Worm (Caenorhabditis elegans): ENCODE measurements around the gene Y55B1BR.8.

Y55B1BR.8 gene

DNA sequence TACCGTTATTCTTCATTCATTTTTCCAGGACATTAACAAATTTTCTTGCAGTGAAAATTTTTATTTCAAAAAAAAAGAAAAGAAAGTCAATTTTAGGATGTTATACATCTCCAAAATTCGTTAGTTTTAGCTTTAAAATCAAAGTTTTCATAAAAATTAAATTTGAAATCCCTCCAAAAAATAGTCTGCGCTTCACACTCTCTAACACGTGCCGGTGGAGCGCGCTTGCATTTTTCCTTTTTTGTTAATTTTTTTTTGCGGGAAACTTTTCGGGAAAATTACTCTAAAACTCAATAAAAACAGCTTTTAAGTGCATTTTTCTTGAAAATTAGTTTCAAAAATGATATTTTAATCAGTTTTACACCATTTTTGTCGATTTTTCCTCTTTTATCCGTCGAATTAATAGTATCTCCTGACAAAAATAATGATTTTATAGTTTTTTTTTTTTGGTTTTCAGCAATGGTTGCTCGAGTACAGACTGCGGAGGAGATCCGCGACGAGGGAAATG lies 46.9 kb downstream of the Y55B1BR.8 start, which contains the start of gene unc-45 (continued):
- no peak for TF ChIP-seq ceh-63 (GFP tag; optimal IDR thresholded peaks at IDR 0.05)
- TF ChIP-seq nhr-28 (tag; optimal IDR thresholded peaks at IDR 0.05) = no peak
- TF ChIP-seq ceh-82 (tag; optimal IDR thresholded peaks at IDR 0.05) = peak; percentile 38 to 73 (median 64)
- no peak for TF ChIP-seq dsc-1 (tag; optimal IDR thresholded peaks at IDR 0.05)
- TF ChIP-seq mep-1 (tag; optimal IDR thresholded peaks at IDR 0.05) = peak; percentile 58
- no peak for TF ChIP-seq grh-1 (GFP tag; IDR thresholded peaks at IDR 0.05)
- TF ChIP-seq pqm-1 (tag; optimal IDR thresholded peaks at IDR 0.05) = no peak
- TF ChIP-seq tlp-1 (tag; optimal IDR thresholded peaks at IDR 0.05) = no peak
- no peak for TF ChIP-seq sup-37 (GFP tag; optimal IDR thresholded peaks at IDR 0.05)
- TF ChIP-seq fkh-4 (tag; optimal IDR thresholded peaks at IDR 0.05; ENCODE audit: borderline replicate concordance) = no peak
